Fruit fly (Drosophila melanogaster): Measurements from ENCODE around the gene Prosbeta2.

Gene Prosbeta2

DNA sequence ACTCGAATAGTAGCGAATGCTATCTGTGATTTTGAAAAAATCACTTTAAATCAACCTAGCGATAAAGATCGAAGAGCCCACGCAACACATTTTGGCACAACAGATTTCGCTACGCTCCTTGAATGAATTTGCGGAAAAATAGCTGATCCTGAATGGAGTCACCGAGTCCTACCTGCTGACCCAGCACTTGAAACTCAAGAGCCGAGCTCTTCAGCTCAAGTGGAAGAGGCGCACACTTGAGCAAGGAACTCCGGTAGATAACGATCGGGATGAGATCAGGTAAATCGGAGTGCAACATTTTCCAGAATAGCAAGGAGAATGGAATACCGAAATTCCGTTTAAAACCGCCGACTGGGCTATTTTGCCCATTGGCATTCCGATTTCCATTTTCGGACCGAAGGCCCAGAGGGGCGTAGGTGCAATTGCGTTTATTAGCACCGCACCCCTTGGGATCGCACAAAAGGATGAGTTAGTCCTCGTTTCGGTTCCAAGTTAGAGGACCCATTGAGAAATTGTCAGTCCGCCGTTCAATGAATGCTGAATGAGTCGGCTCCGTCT, 40.7 kb downstream of the Prosbeta2 start:
- no peak for TF ChIP-seq CG14711 (tag; optimal IDR thresholded peaks at IDR 0.05)
- no peak for TF ChIP-seq CG11617 (GFP tag; optimal IDR thresholded peaks at IDR 0.05)
- no peak for TF ChIP-seq Mnt (GFP tag; optimal IDR thresholded peaks at IDR 0.05)
- TF ChIP-seq CG1620 (GFP tag; optimal IDR thresholded peaks at IDR 0.05) = no peak
- no peak for TF ChIP-seq cic (GFP tag; optimal IDR thresholded peaks at IDR 0.05)

DNA sequence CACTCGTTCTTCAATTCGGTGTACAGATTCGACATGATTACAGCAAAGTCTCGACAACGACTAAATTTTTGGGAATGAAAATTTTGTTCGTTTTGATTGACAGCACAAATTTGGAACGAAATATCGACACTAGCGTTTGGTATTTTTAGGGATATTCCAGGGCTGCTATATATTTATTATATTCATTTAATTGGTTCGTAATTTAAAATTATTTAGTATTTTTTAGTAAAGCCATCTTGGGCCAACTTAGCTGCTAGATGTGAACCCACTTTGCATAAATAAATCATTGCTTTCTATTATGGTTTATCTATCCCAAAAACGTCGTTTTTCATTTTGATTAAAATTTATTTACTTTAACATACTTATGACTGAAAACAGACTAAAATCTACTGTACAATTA, 42.7 kb downstream of the Prosbeta2 start, which contains the start of gene Rpn12R:
Gene Rpn12R, minus strand, starts transcription at position 101 of the 400 bp plus-strand sequence.
- no peak for TF ChIP-seq CG5204 (GFP tag; optimal IDR thresholded peaks at IDR 0.05)
- no peak for TF ChIP-seq CG14711 (tag; optimal IDR thresholded peaks at IDR 0.05)
- TF ChIP-seq CG33017 (tag; optimal IDR thresholded peaks at IDR 0.05) = no peak
- no peak for TF ChIP-seq cnc (optimal IDR thresholded peaks at IDR 0.05)
- no peak for TF ChIP-seq cic (GFP tag; optimal IDR thresholded peaks at IDR 0.05)
- no peak for TF ChIP-seq bab1 (GFP tag; optimal IDR thresholded peaks at IDR 0.05)
- TF ChIP-seq Crg-1 (GFP tag; optimal IDR thresholded peaks at IDR 0.05) = no peak
- TF ChIP-seq CG11617 (GFP tag; optimal IDR thresholded peaks at IDR 0.05) = no peak

DNA sequence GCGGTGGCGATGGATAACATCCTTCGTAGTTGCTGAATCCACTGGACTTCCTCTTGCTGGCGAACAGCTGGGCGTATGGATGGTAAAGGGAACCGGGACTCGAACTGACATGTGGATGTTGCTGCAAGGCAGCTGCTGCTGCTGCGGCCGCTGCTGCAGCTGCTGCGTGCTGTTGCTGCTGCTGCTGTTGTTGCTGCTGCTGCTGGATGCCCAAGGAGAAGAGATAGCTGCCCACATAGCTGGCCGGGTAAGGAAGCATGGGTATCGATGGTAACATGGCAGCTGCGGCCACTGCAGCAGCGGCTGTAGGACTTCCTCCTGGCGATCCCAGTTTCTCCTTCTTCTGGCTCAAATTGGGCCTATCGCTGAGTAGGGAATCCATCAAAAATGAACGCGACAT, 43.7 kb downstream of the Prosbeta2 start:
- TF ChIP-seq CG7101 (tag; optimal IDR thresholded peaks at IDR 0.05) (no peak), CG5204 (GFP tag; optimal IDR thresholded peaks at IDR 0.05) (no peak), Hr96 (GFP tag; optimal IDR thresholded peaks at IDR 0.05) (no peak), bab1 (GFP tag; optimal IDR thresholded peaks at IDR 0.05) (no peak), CG33017 (tag; optimal IDR thresholded peaks at IDR 0.05) (no peak), Clk (GFP tag; optimal IDR thresholded peaks at IDR 0.05) (no peak), CG11617 (GFP tag; optimal IDR thresholded peaks at IDR 0.05) (no peak), ovo (GFP tag; optimal IDR thresholded peaks at IDR 0.05) (no peak)

DNA sequence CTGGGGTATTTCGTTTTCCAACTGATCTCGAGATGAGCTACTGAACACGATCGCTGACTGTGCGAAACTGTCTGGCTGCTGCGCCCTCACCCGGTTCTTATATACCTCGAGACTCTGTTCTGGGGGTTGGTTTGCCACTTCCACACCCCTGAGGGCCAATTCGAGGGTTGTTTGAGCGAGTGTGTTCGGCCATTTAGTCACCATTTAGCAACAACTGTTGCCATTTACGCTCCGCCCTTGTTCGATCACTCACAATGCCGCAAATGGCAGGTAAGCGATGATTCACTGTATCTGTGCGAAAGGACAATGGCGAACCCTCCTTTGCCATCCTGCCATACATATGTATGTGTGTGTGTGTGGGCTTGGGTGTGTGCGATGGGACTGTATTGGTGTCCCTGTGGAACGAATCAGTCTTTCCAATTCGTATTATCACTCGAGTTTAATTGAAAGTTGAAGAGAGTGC, 44.2 kb downstream of the Prosbeta2 start, which contains the start of gene ind:
Gene ind, minus strand, starts transcription at position 51 of the 463 bp plus-strand sequence.
- TF ChIP-seq ovo (GFP tag; optimal IDR thresholded peaks at IDR 0.05) (no peak), cic (GFP tag; optimal IDR thresholded peaks at IDR 0.05) (no peak), Hr96 (GFP tag; optimal IDR thresholded peaks at IDR 0.05) (no peak), CG5204 (GFP tag; optimal IDR thresholded peaks at IDR 0.05) (no peak), bab1 (GFP tag; optimal IDR thresholded peaks at IDR 0.05) (no peak), kay (GFP tag; ENCODE audit: borderline replicate concordance) (no peak), CG12768 (GFP tag; optimal IDR thresholded peaks at IDR 0.05) (no peak), Crg-1 (GFP tag; optimal IDR thresholded peaks at IDR 0.05) (no peak), tj (GFP tag; optimal IDR thresholded peaks at IDR 0.05) (no peak), pad (GFP tag; optimal IDR thresholded peaks at IDR 0.05) (no peak), CG1620 (GFP tag; optimal IDR thresholded peaks at IDR 0.05) (no peak), Mnt (GFP tag; optimal IDR thresholded peaks at IDR 0.05) (no peak)

DNA sequence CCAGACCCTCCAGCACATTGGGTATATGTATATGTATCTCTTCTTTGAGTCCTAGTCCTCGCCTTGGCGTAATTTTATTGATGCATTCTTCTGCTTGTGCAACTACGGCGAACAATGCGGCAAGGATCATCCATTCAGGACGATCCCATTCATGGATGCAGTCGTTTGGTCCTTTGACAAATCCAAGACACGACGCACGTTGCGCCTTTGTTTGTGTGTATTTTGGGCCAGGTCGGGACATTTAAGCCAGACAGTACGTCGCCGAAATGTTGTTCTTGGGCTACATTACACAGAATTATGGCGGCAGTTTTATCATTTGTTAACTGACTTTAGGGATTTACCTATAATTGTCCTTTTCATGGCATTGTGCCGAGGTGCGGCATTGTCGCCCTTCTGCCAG, 45.4 kb downstream of the Prosbeta2 start:
- TF ChIP-seq CG7101 (tag; optimal IDR thresholded peaks at IDR 0.05) = no peak
- TF ChIP-seq kay (GFP tag; ENCODE audit: borderline replicate concordance) = no peak
- TF ChIP-seq CG7045 (GFP tag; optimal IDR thresholded peaks at IDR 0.05) = no peak
- TF ChIP-seq toe (GFP tag; optimal IDR thresholded peaks at IDR 0.05) = no peak
- TF ChIP-seq CG33017 (tag; optimal IDR thresholded peaks at IDR 0.05) = no peak
- TF ChIP-seq CG12768 (GFP tag; optimal IDR thresholded peaks at IDR 0.05) = no peak
- no peak for TF ChIP-seq pad (GFP tag; optimal IDR thresholded peaks at IDR 0.05)
- TF ChIP-seq cic (GFP tag; optimal IDR thresholded peaks at IDR 0.05) = no peak
- no peak for TF ChIP-seq Crg-1 (GFP tag; optimal IDR thresholded peaks at IDR 0.05)
- TF ChIP-seq CG14711 (tag; optimal IDR thresholded peaks at IDR 0.05) = no peak
- no peak for TF ChIP-seq cnc (optimal IDR thresholded peaks at IDR 0.05)
- no peak for TF ChIP-seq CG1620 (GFP tag; optimal IDR thresholded peaks at IDR 0.05)
- TF ChIP-seq CG11617 (GFP tag; optimal IDR thresholded peaks at IDR 0.05) = no peak
- TF ChIP-seq tj (GFP tag; optimal IDR thresholded peaks at IDR 0.05) = no peak
- TF ChIP-seq Hr96 (GFP tag; optimal IDR thresholded peaks at IDR 0.05) = no peak
- TF ChIP-seq Mnt (GFP tag; optimal IDR thresholded peaks at IDR 0.05) = no peak

DNA sequence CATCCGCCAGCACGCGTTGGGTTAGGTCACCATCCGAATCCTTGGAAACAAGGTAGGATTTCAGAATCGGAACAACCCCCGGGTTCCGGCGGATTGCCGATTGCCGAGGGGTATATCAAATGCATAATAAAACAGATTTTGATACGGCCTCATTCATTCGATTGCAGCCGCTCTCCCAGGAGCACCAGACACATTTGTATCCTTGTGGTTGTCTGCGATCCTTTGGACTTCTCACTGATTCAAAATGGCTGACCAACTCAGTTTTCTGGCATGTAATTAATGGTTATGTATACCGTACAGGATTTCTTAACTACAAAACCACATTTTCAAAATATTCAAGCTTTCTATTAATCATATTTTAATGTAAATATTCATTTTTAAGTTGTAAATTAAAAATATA, 47.9 kb downstream of the Prosbeta2 start:
- TF ChIP-seq kay (GFP tag; ENCODE audit: borderline replicate concordance) = no peak
- no peak for TF ChIP-seq bab1 (GFP tag; optimal IDR thresholded peaks at IDR 0.05)
- no peak for TF ChIP-seq CG7045 (GFP tag; optimal IDR thresholded peaks at IDR 0.05)
- TF ChIP-seq CG14711 (tag; optimal IDR thresholded peaks at IDR 0.05) = no peak
- TF ChIP-seq CG5204 (GFP tag; optimal IDR thresholded peaks at IDR 0.05) = no peak
- TF ChIP-seq CG12768 (GFP tag; optimal IDR thresholded peaks at IDR 0.05) = no peak
- TF ChIP-seq Clk (GFP tag; optimal IDR thresholded peaks at IDR 0.05) = no peak

DNA sequence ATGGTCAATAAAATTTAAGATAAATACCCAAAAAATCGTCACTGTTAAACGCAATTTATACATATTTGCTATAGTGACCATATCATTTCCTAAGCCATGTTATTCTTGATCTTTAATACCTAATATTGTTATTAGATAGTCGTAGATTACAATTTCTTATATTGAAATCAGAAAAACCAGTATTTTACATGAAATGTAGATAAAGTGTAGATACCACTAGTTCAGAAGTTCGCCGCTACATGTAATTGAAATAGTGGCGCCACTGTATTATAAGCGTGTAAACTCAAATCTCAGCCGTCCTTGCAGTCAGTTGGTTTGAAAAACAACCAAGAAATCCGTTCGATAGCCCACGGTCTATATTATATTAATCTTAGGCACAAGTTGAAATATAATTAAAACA, 48.3 kb downstream of the Prosbeta2 start:
- TF ChIP-seq CG14711 (tag; optimal IDR thresholded peaks at IDR 0.05) (no peak), cic (GFP tag; optimal IDR thresholded peaks at IDR 0.05) (no peak), CG11617 (GFP tag; optimal IDR thresholded peaks at IDR 0.05) (no peak), pad (GFP tag; optimal IDR thresholded peaks at IDR 0.05) (no peak), CG5204 (GFP tag; optimal IDR thresholded peaks at IDR 0.05) (no peak), Mnt (GFP tag; optimal IDR thresholded peaks at IDR 0.05) (no peak), CG7101 (tag; optimal IDR thresholded peaks at IDR 0.05) (no peak), CG7045 (GFP tag; optimal IDR thresholded peaks at IDR 0.05) (no peak), ovo (GFP tag; optimal IDR thresholded peaks at IDR 0.05) (no peak), CG1620 (GFP tag; optimal IDR thresholded peaks at IDR 0.05) (no peak)

All from whole organism, adult.